Fruit fly (Drosophila melanogaster) whole organism, prepupa: Measurements from ENCODE around the gene CG45263.

Experiments used
- Blimp-1 ChIP-seq: fragments of 200-800 bp; sonication (Bioruptor generic); optimal IDR thresholded peaks from 3 replicates; lab custom pipeline; 2017; ENCODE audit warnings: missing biosample characterization, missing genetic modification characterization, mild to moderate bottlenecking, moderate library complexity, missing genetic modification reagents
- CG10631 ChIP-seq: fragments of 200-800 bp; sonication (Bioruptor generic); optimal IDR thresholded peaks from 2 replicates; lab custom pipeline; 2016; ENCODE audit warnings: missing biosample characterization, missing genetic modification characterization
- CG10669 ChIP-seq: fragments of 200-800 bp; sonication (Bioruptor generic); optimal IDR thresholded peaks from 3 replicates; lab custom pipeline; 2018; ENCODE audit warnings: missing biosample characterization, mild to moderate bottlenecking, missing genetic modification characterization, moderate library complexity
- CG11762 ChIP-seq: fragments of 200-800 bp; sonication (Bioruptor generic); optimal IDR thresholded peaks from 3 replicates; lab custom pipeline; 2016; ENCODE audit warnings: missing biosample characterization, missing genetic modification characterization; ENCODE audit not compliant: insufficient read depth
- CG11902 ChIP-seq: fragments of 200-800 bp; sonication (Bioruptor generic); optimal IDR thresholded peaks from 3 replicates; lab custom pipeline; 2016; ENCODE audit warnings: missing biosample characterization, missing genetic modification characterization
- CG15336 ChIP-seq: fragments of 200-800 bp; sonication (Bioruptor generic); IDR thresholded peaks from 2 replicates; pipeline ENCODE4 v1.3.6; 2022; ENCODE audit warnings: missing biosample characterization, missing genetic modification characterization
- CG16779 ChIP-seq: fragments of 200-800 bp; sonication (Bioruptor generic); optimal IDR thresholded peaks from 3 replicates; lab custom pipeline; 2017; ENCODE audit warnings: missing biosample characterization, mild to moderate bottlenecking, missing genetic modification characterization
- CG3032 ChIP-seq: fragments of 200-800 bp; optimal IDR thresholded peaks from 2 replicates; lab custom pipeline; 2019; ENCODE audit warnings: missing biosample characterization, mild to moderate bottlenecking, missing genetic modification characterization, moderate library complexity
- CG31627 ChIP-seq: fragments of 200-800 bp; sonication (Bioruptor generic); optimal IDR thresholded peaks from 3 replicates; lab custom pipeline; 2016; ENCODE audit warnings: missing biosample characterization, missing genetic modification characterization
- CG32006 ChIP-seq: fragments of 200-800 bp; sonication (Bioruptor generic); optimal IDR thresholded peaks from 3 replicates; lab custom pipeline; 2017; ENCODE audit warnings: missing biosample characterization, mild to moderate bottlenecking, missing genetic modification characterization
- CG34406 ChIP-seq: fragments of 200-800 bp; sonication (Bioruptor generic); optimal IDR thresholded peaks from 3 replicates; lab custom pipeline; 2016; ENCODE audit warnings: missing biosample characterization, missing genetic modification characterization
- CG3919 ChIP-seq: fragments of 200-800 bp; sonication (Bioruptor generic); optimal IDR thresholded peaks from 3 replicates; lab custom pipeline; 2016; ENCODE audit warnings: missing biosample characterization, missing genetic modification characterization
- CG6163 ChIP-seq: fragments of 200-800 bp; sonication (Bioruptor generic); IDR thresholded peaks from 3 replicates; pipeline ENCODE4 v1.3.6; 2022; ENCODE audit warnings: missing biosample characterization, missing genetic modification characterization
- CG6276 ChIP-seq: fragments of 200-800 bp; sonication (Bioruptor generic); optimal IDR thresholded peaks from 2 replicates; lab custom pipeline; 2017; ENCODE audit warnings: missing biosample characterization, mild to moderate bottlenecking, missing genetic modification characterization
- CG6808 ChIP-seq: fragments of 200-800 bp; sonication (Bioruptor generic); optimal IDR thresholded peaks from 3 replicates; lab custom pipeline; 2017; ENCODE audit warnings: missing biosample characterization, missing genetic modification characterization, mild to moderate bottlenecking, moderate library complexity, missing genetic modification reagents
- CG7368 ChIP-seq: fragments of 200-800 bp; sonication (Bioruptor generic); optimal IDR thresholded peaks from 3 replicates; lab custom pipeline; 2016; ENCODE audit warnings: missing biosample characterization, missing genetic modification characterization
- CG8119 ChIP-seq: fragments of 200-800 bp; sonication (Bioruptor generic); IDR thresholded peaks from 3 replicates; pipeline ENCODE4 v1.3.6; 2022; ENCODE audit warnings: missing biosample characterization, missing genetic modification characterization
- CG8319 ChIP-seq: fragments of 200-800 bp; sonication (Bioruptor generic); optimal IDR thresholded peaks from 3 replicates; lab custom pipeline; 2016; ENCODE audit warnings: missing biosample characterization, missing genetic modification characterization
- CG8632 ChIP-seq: fragments of 200-800 bp; sonication (Bioruptor generic); optimal IDR thresholded peaks from 3 replicates; lab custom pipeline; 2016; ENCODE audit warnings: missing biosample characterization, missing genetic modification characterization
- Ets21C ChIP-seq: fragments of 200-800 bp; sonication (Bioruptor generic); optimal IDR thresholded peaks from 3 replicates; lab custom pipeline; 2016; ENCODE audit warnings: missing biosample characterization, missing genetic modification characterization
- Gug ChIP-seq: fragments of 200-800 bp; sonication (Bioruptor generic); IDR thresholded peaks from 2 replicates; pipeline ENCODE4 v1.3.6; 2022; ENCODE audit warnings: missing biosample characterization, missing genetic modification characterization
- Hr38 ChIP-seq: sonication (Bioruptor generic); optimal IDR thresholded peaks from 2 replicates; lab custom pipeline; 2016; ENCODE audit warnings: missing biosample characterization, missing genetic modification characterization
- Hr39 ChIP-seq: fragments of 200-800 bp; sonication (Bioruptor generic); optimal IDR thresholded peaks from 2 replicates; lab custom pipeline; 2016; ENCODE audit warnings: missing biosample characterization, missing genetic modification characterization
- Lpt ChIP-seq: fragments of 200-800 bp; sonication (Bioruptor generic); optimal IDR thresholded peaks from 3 replicates; lab custom pipeline; 2016; ENCODE audit warnings: missing biosample characterization, missing genetic modification characterization
- Met ChIP-seq: fragments of 200-800 bp; sonication (Bioruptor generic); optimal IDR thresholded peaks from 3 replicates; lab custom pipeline; 2016; ENCODE audit warnings: missing biosample characterization, missing genetic modification characterization
- OdsH ChIP-seq: fragments of 200-800 bp; sonication (Bioruptor generic); optimal IDR thresholded peaks from 3 replicates; lab custom pipeline; 2016; ENCODE audit warnings: missing biosample characterization, missing genetic modification characterization
- Sox14 ChIP-seq: fragments of 200-800 bp; sonication (Bioruptor generic); optimal IDR thresholded peaks from 3 replicates; lab custom pipeline; 2016; ENCODE audit warnings: missing biosample characterization, missing genetic modification characterization
- acj6 ChIP-seq: fragments of 200-800 bp; sonication (Bioruptor generic); optimal IDR thresholded peaks from 3 replicates; lab custom pipeline; 2016; ENCODE audit warnings: missing biosample characterization, missing genetic modification characterization
- cyc ChIP-seq: fragments of 200-800 bp; sonication (Bioruptor generic); optimal IDR thresholded peaks from 3 replicates; lab custom pipeline; 2016; ENCODE audit warnings: missing biosample characterization, missing genetic modification characterization
- esn ChIP-seq: fragments of 200-800 bp; sonication (Bioruptor generic); optimal IDR thresholded peaks from 2 replicates; lab custom pipeline; 2016; ENCODE audit warnings: missing biosample characterization, mild to moderate bottlenecking, missing genetic modification characterization, moderate library complexity
- fd85E ChIP-seq: fragments of 200-800 bp; sonication (Bioruptor generic); optimal IDR thresholded peaks from 3 replicates; lab custom pipeline; 2016; ENCODE audit warnings: missing biosample characterization, missing genetic modification characterization
- pdm3 ChIP-seq: fragments of 200-800 bp; sonication (Bioruptor generic); optimal IDR thresholded peaks from 3 replicates; lab custom pipeline; 2016; ENCODE audit warnings: missing biosample characterization, missing genetic modification characterization
- spab ChIP-seq: fragments of 200-800 bp; sonication (Bioruptor generic); optimal IDR thresholded peaks from 2 replicates; lab custom pipeline; 2017; ENCODE audit warnings: missing biosample characterization, mild to moderate bottlenecking, missing genetic modification characterization, missing genetic modification reagents
- ss ChIP-seq, 2 experiments: fragments of 200-800 bp; sonication (Bioruptor generic); optimal IDR thresholded peaks; 2 replicates in 1 of 2; 3 replicates in 1 of 2; lab custom pipeline; 2017 to 2018; ENCODE audit warnings: mild to moderate bottlenecking in 2 of 2, missing biosample characterization in 2 of 2, missing genetic modification characterization in 2 of 2, moderate library complexity in 1 of 2
- svp ChIP-seq: fragments of 200-800 bp; sonication (Bioruptor generic); peaks from one replicate; lab custom pipeline; 2016; ENCODE audit warnings: missing biosample characterization, missing genetic modification characterization
- topi ChIP-seq: fragments of 200-800 bp; sonication (Bioruptor generic); optimal IDR thresholded peaks from 3 replicates; lab custom pipeline; 2016; ENCODE audit warnings: missing biosample characterization, missing genetic modification characterization

The CG45263 gene

dm6 chr3R:8469716-8470393, 7.6 kb downstream of the CG45263 start (continued):
- TF ChIP-seq CG34406 (GFP tag; lab: Kevin White, UChicago) (peak; percentile 51), CG3919 (peak; percentile 76), CG10669 (GFP tag; lab: Kevin White, UChicago) (peak; percentile 26), OdsH (GFP tag; lab: Kevin White, UChicago) (peak; percentile 66), CG7368 (GFP tag; lab: Kevin White, UChicago) (no peak), CG15336 (peak; percentile 73), CG8632 (GFP tag; lab: Kevin White, UChicago) (peak; percentile 7), ss (GFP tag; optimal IDR thresholded peaks at IDR 0.05; lab: Kevin White, UChicago) (peak in 1 of 2 experiments; percentile 7), topi (peak; percentile 59), CG31627 (GFP tag; lab: Kevin White, UChicago) (peak; percentile 56), CG8319 (GFP tag; lab: Kevin White, UChicago) (peak; percentile 16), acj6 (peak; percentile 68), fd85E (GFP tag; lab: Kevin White, UChicago) (no peak), CG6276 (GFP tag; lab: Kevin White, UChicago) (peak; percentile 69), Gug (peak; percentile 66), svp (GFP tag; lab: Kevin White, UChicago) (peak; percentile 84), CG10631 (GFP tag; lab: Kevin White, UChicago) (peak; percentile 69)

DNA sequence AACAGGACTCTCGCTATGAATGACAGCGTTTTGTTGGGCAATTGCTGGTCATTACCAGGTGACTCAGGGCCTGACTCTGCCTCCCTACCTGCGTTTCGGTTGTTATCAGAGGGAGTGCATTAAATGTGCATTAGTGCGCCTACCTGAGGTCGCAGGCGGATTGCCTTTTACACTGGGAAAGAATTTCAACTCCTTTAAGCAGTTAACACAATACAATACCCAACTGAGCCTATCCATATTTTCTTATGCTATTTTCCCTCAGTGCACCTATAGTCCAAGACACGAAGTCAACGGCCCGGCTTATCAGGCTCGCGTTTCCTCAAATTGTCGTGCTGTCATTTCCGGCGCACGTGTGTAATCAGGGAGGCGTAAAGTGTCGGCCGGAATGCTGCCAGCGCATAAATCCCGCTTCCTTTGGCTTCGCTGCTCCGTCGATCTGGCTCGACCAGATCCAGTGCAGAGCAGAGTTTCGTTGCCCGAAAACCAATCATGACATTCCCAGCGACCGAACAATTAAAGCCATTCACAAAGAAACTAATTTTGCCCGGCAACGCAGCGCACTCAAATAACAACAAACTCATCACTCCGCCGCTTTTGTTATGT, 9.5 kb downstream of the CG45263 start:
- TF ChIP-seq CG3032 (no peak), CG8119 (GFP tag; lab: Robert Waterston, UW) (no peak), CG32006 (no peak), Sox14 (GFP tag; lab: Kevin White, UChicago) (no peak), CG11902 (no peak), esn (GFP tag; lab: Kevin White, UChicago) (no peak), CG34406 (GFP tag; lab: Kevin White, UChicago) (no peak), CG6808 (no peak), Hr38 (no peak)
- TF ChIP-seq, all 60 proteins: peak for 0

dm6 chr3R:8463904-8464303, 13.5 kb downstream of the CG45263 start:
- TF ChIP-seq cyc (no peak), Blimp-1 (GFP tag; lab: Kevin White, UChicago) (no peak), acj6 (no peak), Hr39 (GFP tag; lab: Kevin White, UChicago) (no peak), CG3032 (no peak), Lpt (GFP tag; lab: Kevin White, UChicago) (no peak), CG6163 (GFP tag; lab: Robert Waterston, UW) (no peak), esn (GFP tag; lab: Kevin White, UChicago) (no peak), OdsH (GFP tag; lab: Kevin White, UChicago) (no peak), spab (GFP tag; lab: Kevin White, UChicago) (no peak), pdm3 (GFP tag; lab: Kevin White, UChicago) (no peak), svp (GFP tag; lab: Kevin White, UChicago) (no peak), Met (no peak), Ets21C (GFP tag; lab: Kevin White, UChicago) (no peak), CG11762 (GFP tag; lab: Kevin White, UChicago) (no peak), Sox14 (GFP tag; lab: Kevin White, UChicago) (no peak), CG16779 (tag; lab: Kevin White, UChicago) (no peak), CG7368 (GFP tag; lab: Kevin White, UChicago) (no peak), fd85E (GFP tag; lab: Kevin White, UChicago) (no peak)
